Worm (Caenorhabditis elegans): ENCODE data around the gene gdi-1.

DNA sequence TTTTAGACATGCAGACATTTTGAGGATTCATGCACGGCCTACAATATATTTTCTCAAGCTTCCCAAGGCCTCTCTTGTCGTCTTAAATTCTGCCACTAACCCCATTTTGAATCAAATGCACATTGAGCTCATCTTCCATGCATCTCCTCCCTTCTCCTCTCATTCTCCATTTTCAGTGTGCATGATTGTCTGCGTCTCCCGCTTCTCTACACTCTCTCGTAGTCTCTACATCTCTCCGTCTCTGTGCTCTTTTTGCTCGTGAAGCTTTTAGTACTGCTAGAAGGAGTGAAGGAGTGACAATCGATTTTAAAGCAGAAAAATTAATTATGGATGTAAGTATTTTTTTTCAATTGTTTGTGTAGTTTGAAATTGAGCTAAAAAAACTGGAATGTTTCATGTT lies 44.2 kb upstream of the gdi-1 start, which contains the start of gene Y57G11C.22:
- TF ChIP-seq mdl-1 (tag; optimal IDR thresholded peaks at IDR 0.05) (no peak), ama-1 (optimal IDR thresholded peaks at IDR 0.05) (no peak), nhr-237 (tag; optimal IDR thresholded peaks at IDR 0.05) (no peak), lin-13 (GFP tag; optimal IDR thresholded peaks at IDR 0.05) (peak; percentile 7), nhr-77 (tag; optimal IDR thresholded peaks at IDR 0.05) (no peak), ztf-11 (tag; optimal IDR thresholded peaks at IDR 0.05) (no peak), ceh-82 (tag; optimal IDR thresholded peaks at IDR 0.05) (no peak), unc-62 (GFP tag; optimal IDR thresholded peaks at IDR 0.05) (no peak), mab-5 (tag; optimal IDR thresholded peaks at IDR 0.05) (peak; percentile 43), sma-3 (GFP tag; optimal IDR thresholded peaks at IDR 0.05) (no peak), fos-1 (tag; optimal IDR thresholded peaks at IDR 0.05) (no peak)

Data from whole organism, L2 larva.